Fruit fly (Drosophila melanogaster) whole organism, prepupa: ENCODE measurements around the gene CG12589.

Experiments used
- Blimp-1 ChIP-seq: fragments of 200-800 bp; sonication (Bioruptor generic); optimal IDR thresholded peaks from 3 replicates; lab custom pipeline; 2017; ENCODE audit warnings: missing biosample characterization, missing genetic modification characterization, mild to moderate bottlenecking, moderate library complexity, missing genetic modification reagents
- CG10631 ChIP-seq: fragments of 200-800 bp; sonication (Bioruptor generic); optimal IDR thresholded peaks from 2 replicates; lab custom pipeline; 2016; ENCODE audit warnings: missing biosample characterization, missing genetic modification characterization
- CG11762 ChIP-seq: fragments of 200-800 bp; sonication (Bioruptor generic); optimal IDR thresholded peaks from 3 replicates; lab custom pipeline; 2016; ENCODE audit warnings: missing biosample characterization, missing genetic modification characterization; ENCODE audit not compliant: insufficient read depth
- CG11902 ChIP-seq: fragments of 200-800 bp; sonication (Bioruptor generic); optimal IDR thresholded peaks from 3 replicates; lab custom pipeline; 2016; ENCODE audit warnings: missing biosample characterization, missing genetic modification characterization
- CG15336 ChIP-seq: fragments of 200-800 bp; sonication (Bioruptor generic); IDR thresholded peaks from 2 replicates; pipeline ENCODE4 v1.3.6; 2022; ENCODE audit warnings: missing biosample characterization, missing genetic modification characterization
- CG1621 ChIP-seq: fragments of 200-800 bp; sonication (Bioruptor generic); optimal IDR thresholded peaks from 3 replicates; lab custom pipeline; 2018; ENCODE audit warnings: missing biosample characterization, mild to moderate bottlenecking, missing genetic modification characterization
- CG16779 ChIP-seq: fragments of 200-800 bp; sonication (Bioruptor generic); optimal IDR thresholded peaks from 3 replicates; lab custom pipeline; 2017; ENCODE audit warnings: missing biosample characterization, mild to moderate bottlenecking, missing genetic modification characterization
- CG3032 ChIP-seq: fragments of 200-800 bp; optimal IDR thresholded peaks from 2 replicates; lab custom pipeline; 2019; ENCODE audit warnings: missing biosample characterization, mild to moderate bottlenecking, missing genetic modification characterization, moderate library complexity
- CG3919 ChIP-seq: fragments of 200-800 bp; sonication (Bioruptor generic); optimal IDR thresholded peaks from 3 replicates; lab custom pipeline; 2016; ENCODE audit warnings: missing biosample characterization, missing genetic modification characterization
- CG4318 ChIP-seq: fragments of 200-800 bp; sonication (Bioruptor generic); optimal IDR thresholded peaks from 3 replicates; lab custom pipeline; 2017; ENCODE audit warnings: missing biosample characterization, mild to moderate bottlenecking, missing genetic modification characterization
- CG6276 ChIP-seq: fragments of 200-800 bp; sonication (Bioruptor generic); optimal IDR thresholded peaks from 2 replicates; lab custom pipeline; 2017; ENCODE audit warnings: missing biosample characterization, mild to moderate bottlenecking, missing genetic modification characterization
- CG6808 ChIP-seq: fragments of 200-800 bp; sonication (Bioruptor generic); optimal IDR thresholded peaks from 3 replicates; lab custom pipeline; 2017; ENCODE audit warnings: missing biosample characterization, missing genetic modification characterization, mild to moderate bottlenecking, moderate library complexity, missing genetic modification reagents
- CG6854 ChIP-seq: fragments of 200-800 bp; sonication (Bioruptor generic); optimal IDR thresholded peaks from 2 replicates; lab custom pipeline; 2017; ENCODE audit warnings: missing biosample characterization, mild to moderate bottlenecking, missing genetic modification characterization
- CG8119 ChIP-seq: fragments of 200-800 bp; sonication (Bioruptor generic); IDR thresholded peaks from 3 replicates; pipeline ENCODE4 v1.3.6; 2022; ENCODE audit warnings: missing biosample characterization, missing genetic modification characterization
- CG8319 ChIP-seq: fragments of 200-800 bp; sonication (Bioruptor generic); optimal IDR thresholded peaks from 3 replicates; lab custom pipeline; 2016; ENCODE audit warnings: missing biosample characterization, missing genetic modification characterization
- CG8632 ChIP-seq: fragments of 200-800 bp; sonication (Bioruptor generic); optimal IDR thresholded peaks from 3 replicates; lab custom pipeline; 2016; ENCODE audit warnings: missing biosample characterization, missing genetic modification characterization
- CG9139 ChIP-seq: fragments of 200-800 bp; sonication (Bioruptor generic); optimal IDR thresholded peaks from 3 replicates; lab custom pipeline; 2017; ENCODE audit warnings: missing biosample characterization, mild to moderate bottlenecking, missing genetic modification characterization
- Eip75B ChIP-seq: fragments of 200-800 bp; sonication (Bioruptor generic); optimal IDR thresholded peaks from 3 replicates; lab custom pipeline; 2016; ENCODE audit warnings: missing biosample characterization, missing genetic modification characterization
- Eip78C ChIP-seq: fragments of 200-800 bp; sonication (Bioruptor generic); peaks from one replicate; lab custom pipeline; 2016; ENCODE audit warnings: missing biosample characterization, missing genetic modification characterization
- Eip93F ChIP-seq: fragments of 200-800 bp; sonication (Bioruptor generic); optimal IDR thresholded peaks from 2 replicates; lab custom pipeline; 2016; ENCODE audit warnings: missing biosample characterization, mild to moderate bottlenecking, missing genetic modification characterization
- Ets96B ChIP-seq: fragments of 200-800 bp; optimal IDR thresholded peaks from 2 replicates; lab custom pipeline; 2019; ENCODE audit warnings: missing biosample characterization, mild to moderate bottlenecking, missing genetic modification characterization, moderate library complexity
- Gug ChIP-seq: fragments of 200-800 bp; sonication (Bioruptor generic); IDR thresholded peaks from 2 replicates; pipeline ENCODE4 v1.3.6; 2022; ENCODE audit warnings: missing biosample characterization, missing genetic modification characterization
- Hr38 ChIP-seq: sonication (Bioruptor generic); optimal IDR thresholded peaks from 2 replicates; lab custom pipeline; 2016; ENCODE audit warnings: missing biosample characterization, missing genetic modification characterization
- Hr4 ChIP-seq: fragments of 200-800 bp; sonication (Bioruptor generic); optimal IDR thresholded peaks from 3 replicates; lab custom pipeline; 2016; ENCODE audit warnings: missing biosample characterization, missing genetic modification characterization
- Lpt ChIP-seq: fragments of 200-800 bp; sonication (Bioruptor generic); optimal IDR thresholded peaks from 3 replicates; lab custom pipeline; 2016; ENCODE audit warnings: missing biosample characterization, missing genetic modification characterization
- Met ChIP-seq: fragments of 200-800 bp; sonication (Bioruptor generic); optimal IDR thresholded peaks from 3 replicates; lab custom pipeline; 2016; ENCODE audit warnings: missing biosample characterization, missing genetic modification characterization
- OdsH ChIP-seq: fragments of 200-800 bp; sonication (Bioruptor generic); optimal IDR thresholded peaks from 3 replicates; lab custom pipeline; 2016; ENCODE audit warnings: missing biosample characterization, missing genetic modification characterization
- Smox ChIP-seq: fragments of 200-800 bp; sonication (Bioruptor generic); optimal IDR thresholded peaks from 3 replicates; lab custom pipeline; 2016; ENCODE audit warnings: missing biosample characterization, missing genetic modification characterization
- Sox14 ChIP-seq: fragments of 200-800 bp; sonication (Bioruptor generic); optimal IDR thresholded peaks from 3 replicates; lab custom pipeline; 2016; ENCODE audit warnings: missing biosample characterization, missing genetic modification characterization
- Sox15 ChIP-seq: fragments of 200-800 bp; sonication (Bioruptor generic); optimal IDR thresholded peaks from 3 replicates; lab custom pipeline; 2016; ENCODE audit warnings: missing biosample characterization, missing genetic modification characterization
- achi ChIP-seq: fragments of 200-800 bp; sonication (Bioruptor generic); optimal IDR thresholded peaks from 3 replicates; lab custom pipeline; 2016; ENCODE audit warnings: missing biosample characterization, missing genetic modification characterization
- cyc ChIP-seq: fragments of 200-800 bp; sonication (Bioruptor generic); optimal IDR thresholded peaks from 3 replicates; lab custom pipeline; 2016; ENCODE audit warnings: missing biosample characterization, missing genetic modification characterization
- dsx ChIP-seq: fragments of 200-800 bp; optimal IDR thresholded peaks from 3 replicates; lab custom pipeline; 2019; ENCODE audit warnings: missing biosample characterization, mild to moderate bottlenecking, missing genetic modification characterization, moderate library complexity; ENCODE audit not compliant: poor library complexity, severe bottlenecking
- eg ChIP-seq: fragments of 200-800 bp; sonication (Bioruptor generic); IDR thresholded peaks from 3 replicates; pipeline ENCODE4 v1.3.6; 2022; ENCODE audit warnings: missing biosample characterization, missing genetic modification characterization
- esn ChIP-seq: fragments of 200-800 bp; sonication (Bioruptor generic); optimal IDR thresholded peaks from 2 replicates; lab custom pipeline; 2016; ENCODE audit warnings: missing biosample characterization, mild to moderate bottlenecking, missing genetic modification characterization, moderate library complexity
- fd59A ChIP-seq: fragments of 200-800 bp; sonication (Bioruptor generic); optimal IDR thresholded peaks from 2 replicates; lab custom pipeline; 2017; ENCODE audit warnings: missing biosample characterization, mild to moderate bottlenecking, missing genetic modification characterization, missing genetic modification reagents
- fd85E ChIP-seq: fragments of 200-800 bp; sonication (Bioruptor generic); optimal IDR thresholded peaks from 3 replicates; lab custom pipeline; 2016; ENCODE audit warnings: missing biosample characterization, missing genetic modification characterization
- fkh ChIP-seq: fragments of 200-800 bp; sonication (Bioruptor generic); optimal IDR thresholded peaks from 3 replicates; lab custom pipeline; 2017; ENCODE audit warnings: missing biosample characterization, mild to moderate bottlenecking, missing genetic modification characterization, moderate library complexity
- lz ChIP-seq: fragments of 200-800 bp; sonication (Bioruptor generic); optimal IDR thresholded peaks from 3 replicates; lab custom pipeline; 2016; ENCODE audit warnings: missing biosample characterization, missing genetic modification characterization
- net ChIP-seq: fragments of 200-800 bp; sonication (Bioruptor generic); optimal IDR thresholded peaks from 3 replicates; lab custom pipeline; 2016; ENCODE audit warnings: missing biosample characterization, missing genetic modification characterization
- salr ChIP-seq, 2 experiments: fragments of 200-800 bp; sonication (Bioruptor generic); optimal IDR thresholded peaks; 3 replicates each; lab custom pipeline; 2016 to 2018; ENCODE audit warnings: missing biosample characterization in 2 of 2, missing genetic modification characterization in 2 of 2, mild to moderate bottlenecking in 1 of 2
- spab ChIP-seq: fragments of 200-800 bp; sonication (Bioruptor generic); optimal IDR thresholded peaks from 2 replicates; lab custom pipeline; 2017; ENCODE audit warnings: missing biosample characterization, mild to moderate bottlenecking, missing genetic modification characterization, missing genetic modification reagents
- svp ChIP-seq: fragments of 200-800 bp; sonication (Bioruptor generic); peaks from one replicate; lab custom pipeline; 2016; ENCODE audit warnings: missing biosample characterization, missing genetic modification characterization
- topi ChIP-seq: fragments of 200-800 bp; sonication (Bioruptor generic); optimal IDR thresholded peaks from 3 replicates; lab custom pipeline; 2016; ENCODE audit warnings: missing biosample characterization, missing genetic modification characterization
- vri ChIP-seq: fragments of 200-800 bp; sonication (Bioruptor generic); optimal IDR thresholded peaks from 3 replicates; lab custom pipeline; 2016; ENCODE audit warnings: missing biosample characterization, mild to moderate bottlenecking, missing genetic modification characterization

CG12589 gene

DNA sequence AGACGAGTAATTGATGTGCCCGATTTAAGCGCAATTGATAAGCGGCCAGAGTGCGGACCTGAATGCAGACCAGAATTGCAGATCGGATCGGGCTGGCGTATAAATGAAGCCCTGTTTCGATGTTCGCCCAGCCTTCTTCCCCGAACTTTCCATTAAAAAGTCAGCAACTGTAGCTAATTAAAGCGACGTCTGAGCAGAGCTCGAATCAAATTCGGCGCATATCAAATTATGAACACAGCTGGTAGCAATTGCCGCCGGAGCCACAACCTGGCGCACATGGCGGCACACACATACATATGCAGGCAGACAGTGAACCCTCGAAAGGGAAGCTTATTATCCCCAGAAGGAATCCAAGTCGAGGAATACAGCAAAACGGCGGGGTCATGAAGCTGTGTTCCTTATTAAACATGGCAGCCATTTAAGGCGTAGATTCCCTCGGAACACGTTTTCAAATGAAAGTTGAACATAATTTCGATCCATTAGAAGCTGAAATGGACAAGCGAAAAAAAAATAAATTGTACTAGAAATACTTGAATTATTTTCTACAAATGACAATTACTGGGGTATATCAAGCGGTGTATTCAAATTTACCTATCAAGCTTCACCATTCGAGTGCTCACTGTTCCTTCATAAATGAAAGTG is 35.3 kb downstream of the CG12589 start (continued):
- TF ChIP-seq lz (peak; percentile 62), Smox (GFP tag; lab: Kevin White, UChicago) (peak; percentile 62), OdsH (peak; percentile 32), Gug (GFP tag; lab: Robert Waterston, UW) (no peak), esn (GFP tag; lab: Kevin White, UChicago) (peak; percentile 74), Eip75B (GFP tag; lab: Kevin White, UChicago) (peak; percentile 39), CG6276 (no peak), vri (peak; percentile 13), Eip93F (no peak), CG6854 (GFP tag; lab: Kevin White, UChicago) (peak; percentile 37), CG16779 (tag; lab: Kevin White, UChicago) (no peak), Hr38 (GFP tag; lab: Kevin White, UChicago) (no peak), Met (GFP tag; lab: Kevin White, UChicago) (peak; percentile 63), net (GFP tag; lab: Kevin White, UChicago) (peak; percentile 14)

- TF ChIP-seq fkh, result no peak
- peak; percentile 7 for TF ChIP-seq Eip78C (GFP tag; lab: Kevin White, UChicago)
- TF ChIP-seq svp, result peak; percentile 82
Observed at dm6 chr3R:5102407-5102806, 36.4 kb downstream of the CG12589 start.

dm6 chr3R:5100323-5101055 is 38.3 kb downstream of the CG12589 start:
- no peak for TF ChIP-seq Lpt
- TF ChIP-seq net (GFP tag; lab: Kevin White, UChicago), result peak; percentile 33
- TF ChIP-seq fd59A (GFP tag; lab: Kevin White, UChicago), result no peak
- TF ChIP-seq Sox15 (GFP tag; lab: Kevin White, UChicago), result peak; percentile 15
- TF ChIP-seq salr (GFP tag; optimal IDR thresholded peaks at IDR 0.05; lab: Kevin White, UChicago), result no peak
- TF ChIP-seq CG10631 (GFP tag; lab: Kevin White, UChicago), result peak; percentile 73
- peak; percentile 57 for TF ChIP-seq Eip75B (GFP tag; lab: Kevin White, UChicago)
- TF ChIP-seq CG9139, result no peak
- TF ChIP-seq achi (GFP tag; lab: Kevin White, UChicago), result peak; percentile 54
- peak; percentile 78 for TF ChIP-seq cyc (GFP tag; lab: Kevin White, UChicago)
- TF ChIP-seq CG3919 (GFP tag; lab: Kevin White, UChicago), result peak; percentile 61
- no peak for TF ChIP-seq CG4318 (GFP tag; lab: Kevin White, UChicago)
- TF ChIP-seq Eip93F, result peak; percentile 42
- peak; percentile 12 for TF ChIP-seq CG8319
- TF ChIP-seq fd85E (GFP tag; lab: Kevin White, UChicago), result no peak
- TF ChIP-seq Eip78C (GFP tag; lab: Kevin White, UChicago), result peak; percentile 83
- no peak for TF ChIP-seq eg
- no peak for TF ChIP-seq CG1621 (tag; lab: Kevin White, UChicago)
- TF ChIP-seq CG8119 (GFP tag; lab: Robert Waterston, UW), result peak; percentile 40; the same call in 1 of the 3 replicates
- peak; percentile 79 for TF ChIP-seq lz
- TF ChIP-seq dsx (GFP tag; lab: Kevin White, UChicago), result no peak
- peak; percentile 62 for TF ChIP-seq Sox14
- peak; percentile 54 for TF ChIP-seq Ets96B (tag; lab: Kevin White, UChicago)
- peak; percentile 5 for TF ChIP-seq CG6808 (GFP tag; lab: Kevin White, UChicago)
- peak; percentile 81 for TF ChIP-seq topi
- peak; percentile 45 for TF ChIP-seq CG8632 (GFP tag; lab: Kevin White, UChicago)
- TF ChIP-seq CG16779 (tag; lab: Kevin White, UChicago), result no peak
- TF ChIP-seq CG3032 (tag; lab: Kevin White, UChicago), result peak; percentile 40
- no peak for TF ChIP-seq CG11762 (GFP tag; lab: Kevin White, UChicago)
- no peak for TF ChIP-seq Hr38 (GFP tag; lab: Kevin White, UChicago)
- peak; percentile 40 for TF ChIP-seq spab (GFP tag; lab: Kevin White, UChicago)
- peak; percentile 3 for TF ChIP-seq Hr4
- TF ChIP-seq svp, result peak; percentile 91
- TF ChIP-seq Blimp-1 (GFP tag; lab: Kevin White, UChicago), result peak; percentile 65
- TF ChIP-seq CG11902 (GFP tag; lab: Kevin White, UChicago), result peak; percentile 1
- 0 out of 2 replicates have a peak, but pooled peaks have one; percentile 35 for TF ChIP-seq CG15336 (GFP tag; lab: Robert Waterston, UW)
- peak; percentile 62 for TF ChIP-seq OdsH
- TF ChIP-seq fkh, result no peak
